Worm (Caenorhabditis elegans) whole organism, L2 larva: ENCODE data around the gene shw-3.

Source experiments
- F13H6.1 ChIP-seq: sonication (generic microtip); optimal IDR thresholded peaks from 2 replicates; lab custom pipeline; 2016; ENCODE audit warnings: missing genetic modification characterization, missing compliant biosample characterization
- R02D3.7 ChIP-seq: fragments of 150-350 bp; optimal IDR thresholded peaks from 2 replicates; lab custom pipeline; 2014; ENCODE audit warnings: missing biosample characterization, missing genetic modification characterization
- Y55F3AM.14 ChIP-seq: fragments of 200-800 bp; sonication (Bioruptor generic); optimal IDR thresholded peaks from 2 replicates; lab custom pipeline; 2018; ENCODE audit warnings: mild to moderate bottlenecking, missing genetic modification characterization, missing compliant biosample characterization
- alr-1 ChIP-seq: fragments of 150-350 bp; optimal IDR thresholded peaks from 2 replicates; lab custom pipeline; 2014; ENCODE audit warnings: missing biosample characterization, missing genetic modification characterization
- blmp-1 ChIP-seq: sonication (generic microtip); optimal IDR thresholded peaks from 2 replicates; lab custom pipeline; 2017; ENCODE audit warnings: missing genetic modification characterization, mild to moderate bottlenecking, missing compliant biosample characterization, antibody characterized with exemption, moderate library complexity; ENCODE audit not compliant: insufficient read depth
- ceh-16 ChIP-seq: fragments of 150-350 bp; optimal IDR thresholded peaks from 2 replicates; lab custom pipeline; 2014; ENCODE audit warnings: missing biosample characterization, missing genetic modification characterization
- dmd-4 ChIP-seq: sonication (generic microtip); optimal IDR thresholded peaks from 2 replicates; lab custom pipeline; 2017; ENCODE audit warnings: missing biosample characterization, missing genetic modification characterization
- elt-1 ChIP-seq: fragments of 150-350 bp; optimal IDR thresholded peaks from 2 replicates; lab custom pipeline; 2014; ENCODE audit warnings: missing biosample characterization, missing genetic modification characterization
- elt-3 ChIP-seq: sonication (generic microtip); optimal IDR thresholded peaks from 2 replicates; lab custom pipeline; 2017; ENCODE audit warnings: missing biosample characterization, missing genetic modification characterization
- fos-1 ChIP-seq: fragments of 150-350 bp; optimal IDR thresholded peaks from 2 replicates; lab custom pipeline; 2014; ENCODE audit warnings: missing biosample characterization, missing genetic modification characterization
- gmeb-1 ChIP-seq: fragments of 150-350 bp; optimal IDR thresholded peaks from 2 replicates; lab custom pipeline; 2014; ENCODE audit warnings: missing biosample characterization, missing genetic modification characterization
- lin-11 ChIP-seq: fragments of 150-350 bp; sonication (generic microtip); optimal IDR thresholded peaks from 2 replicates; lab custom pipeline; 2014; ENCODE audit warnings: missing biosample characterization, missing genetic modification characterization, inconsistent platforms, mixed read lengths
- lsy-2 ChIP-seq, 2 experiments: fragments of 150-350 bp in 1 of 2; sonication (generic microtip) in 1 of 2; optimal IDR thresholded peaks; 2 replicates each; lab custom pipeline; 2014 to 2017; ENCODE audit warnings: missing biosample characterization in 2 of 2, missing genetic modification characterization in 2 of 2
- nhr-12 ChIP-seq: fragments of 150-350 bp; optimal IDR thresholded peaks from 2 replicates; lab custom pipeline; 2014; ENCODE audit warnings: missing biosample characterization, missing genetic modification characterization
- nhr-129 ChIP-seq: fragments of 150-350 bp; optimal IDR thresholded peaks from 2 replicates; lab custom pipeline; 2014; ENCODE audit warnings: missing biosample characterization, missing genetic modification characterization
- nhr-23 ChIP-seq: fragments of 150-350 bp; optimal IDR thresholded peaks from 2 replicates; lab custom pipeline; 2014; ENCODE audit warnings: missing biosample characterization, missing genetic modification reagents, missing genetic modification characterization
- nhr-237 ChIP-seq: fragments of 150-350 bp; optimal IDR thresholded peaks from 2 replicates; lab custom pipeline; 2014; ENCODE audit warnings: missing biosample characterization, missing genetic modification characterization
- nhr-25 ChIP-seq: fragments of 150-350 bp; sonication (generic microtip); optimal IDR thresholded peaks from 3 replicates; lab custom pipeline; 2014; ENCODE audit warnings: missing biosample characterization, missing genetic modification characterization
- nhr-6 ChIP-seq: fragments of 150-350 bp; optimal IDR thresholded peaks from 2 replicates; lab custom pipeline; 2014; ENCODE audit warnings: missing biosample characterization, missing genetic modification characterization
- nhr-77 ChIP-seq: fragments of 150-350 bp; optimal IDR thresholded peaks from 2 replicates; lab custom pipeline; 2014; ENCODE audit warnings: missing biosample characterization, missing genetic modification characterization
- peb-1 ChIP-seq: fragments of 150-350 bp; optimal IDR thresholded peaks from 2 replicates; lab custom pipeline; 2014; ENCODE audit warnings: missing biosample characterization, missing genetic modification characterization
- sem-4 ChIP-seq: fragments of 150-350 bp; optimal IDR thresholded peaks from 2 replicates; lab custom pipeline; 2014; ENCODE audit warnings: missing biosample characterization, missing genetic modification reagents, missing genetic modification characterization
- sma-9 ChIP-seq, 2 experiments: fragments of 150-350 bp in 1 of 2; sonication (generic microtip) in 1 of 2; optimal IDR thresholded peaks; 2 replicates each; lab custom pipeline; 2014 to 2016; ENCODE audit warnings: missing genetic modification characterization in 2 of 2, mild to moderate bottlenecking in 1 of 2, missing biosample characterization in 1 of 2, missing compliant biosample characterization in 1 of 2, missing genetic modification reagents in 1 of 2, moderate library complexity in 1 of 2
- snpc-4 ChIP-seq: fragments of 150-350 bp; optimal IDR thresholded peaks from 2 replicates; lab custom pipeline; 2014; ENCODE audit warnings: missing biosample characterization, missing genetic modification characterization
- unc-39 ChIP-seq: fragments of 150-350 bp; optimal IDR thresholded peaks from 2 replicates; lab custom pipeline; 2014; ENCODE audit warnings: missing biosample characterization, missing genetic modification characterization
- unc-55 ChIP-seq: fragments of 150-350 bp; sonication (generic microtip); optimal IDR thresholded peaks from 3 replicates; lab custom pipeline; 2014; ENCODE audit warnings: missing biosample characterization, missing genetic modification reagents, missing genetic modification characterization
- unc-62 ChIP-seq: fragments of 150-350 bp; optimal IDR thresholded peaks from 2 replicates; lab custom pipeline; 2014; ENCODE audit warnings: missing biosample characterization, missing genetic modification reagents, missing genetic modification characterization
- zag-1 ChIP-seq: fragments of 150-350 bp; optimal IDR thresholded peaks from 2 replicates; lab custom pipeline; 2014; ENCODE audit warnings: missing biosample characterization, missing genetic modification characterization
- ztf-11 ChIP-seq: sonication (generic microtip); optimal IDR thresholded peaks from 2 replicates; lab custom pipeline; 2017; ENCODE audit warnings: missing biosample characterization, missing genetic modification characterization

The shw-3 gene

DNA sequence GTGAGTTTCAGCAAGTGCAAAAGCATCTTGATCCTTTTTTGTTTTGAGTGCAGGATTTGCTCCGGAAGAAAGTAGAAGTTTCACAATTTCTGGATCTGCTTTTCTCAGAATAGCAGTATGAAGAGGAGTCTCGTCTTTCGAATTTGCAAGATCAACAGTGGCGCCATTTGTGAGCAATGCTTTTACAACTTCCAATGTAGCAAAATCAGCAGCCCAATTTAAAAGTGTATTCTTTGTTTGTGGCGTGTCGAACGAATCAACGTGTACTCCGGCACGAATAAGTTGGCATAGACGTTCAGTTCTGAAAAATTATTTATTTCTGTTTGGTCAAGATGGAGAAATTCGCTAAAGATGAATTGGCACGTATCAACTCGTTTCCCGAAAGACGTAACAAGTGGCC lies 37.4 kb downstream of the shw-3 start, which contains the start of gene T16G1.13:
Gene T16G1.13 (plus strand): TSS at position 301 of the 400 bp plus-strand sequence.
- TF ChIP-seq nhr-129 (tag; lab: Kevin White, UChicago): no peak
- TF ChIP-seq nhr-23: no peak
- TF ChIP-seq ceh-16 (tag; lab: Kevin White, UChicago): no peak
- TF ChIP-seq snpc-4: no peak
- TF ChIP-seq elt-3 (tag; lab: Kevin White, UChicago): no peak
- TF ChIP-seq zag-1 (tag; lab: Kevin White, UChicago): no peak
- TF ChIP-seq lsy-2 (tag; optimal IDR thresholded peaks at IDR 0.05; lab: Kevin White, UChicago): no peak
- TF ChIP-seq nhr-237: no peak
- no peak for TF ChIP-seq alr-1
- TF ChIP-seq F13H6.1 (tag; lab: Kevin White, UChicago): no peak
- TF ChIP-seq ztf-11 (tag; lab: Kevin White, UChicago): no peak
- no peak for TF ChIP-seq nhr-25 (tag; lab: Kevin White, UChicago)
- no peak for TF ChIP-seq blmp-1 (tag; lab: Kevin White, UChicago)
- TF ChIP-seq unc-62 (GFP tag; lab: Kevin White, UChicago): no peak

DNA sequence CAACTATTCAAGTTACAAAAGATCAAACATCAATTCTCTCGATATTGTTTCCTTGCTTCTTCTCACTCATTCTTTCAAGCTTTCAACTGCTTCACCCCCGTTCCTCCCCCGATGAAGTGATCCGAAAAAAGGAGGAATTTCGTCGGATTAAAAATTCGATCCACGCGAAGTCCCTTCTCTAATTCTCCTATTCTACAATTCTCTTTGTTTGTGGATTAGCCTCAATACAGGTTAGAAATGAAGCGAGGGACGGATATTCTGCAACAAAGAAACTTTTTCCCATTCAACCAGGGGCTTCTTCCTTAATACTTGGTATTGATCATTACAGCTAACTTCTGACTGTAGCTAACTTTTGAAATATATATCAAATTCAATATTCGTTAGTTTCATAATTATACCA lies 42.2 kb downstream of the shw-3 start, which contains the start of gene grl-2:
Gene grl-2 (plus strand): TSS at position 301 of the 400 bp plus-strand sequence.
- TF ChIP-seq peb-1 (no peak), sma-9 (GFP tag; optimal IDR thresholded peaks at IDR 0.05; lab: Kevin White, UChicago) (no peak), sma-9 (tag; optimal IDR thresholded peaks at IDR 0.05; lab: Kevin White, UChicago) (no peak), dmd-4 (tag; lab: Kevin White, UChicago) (no peak), zag-1 (tag; lab: Kevin White, UChicago) (no peak), Y55F3AM.14 (GFP tag; lab: Kevin White, UChicago) (no peak)

DNA sequence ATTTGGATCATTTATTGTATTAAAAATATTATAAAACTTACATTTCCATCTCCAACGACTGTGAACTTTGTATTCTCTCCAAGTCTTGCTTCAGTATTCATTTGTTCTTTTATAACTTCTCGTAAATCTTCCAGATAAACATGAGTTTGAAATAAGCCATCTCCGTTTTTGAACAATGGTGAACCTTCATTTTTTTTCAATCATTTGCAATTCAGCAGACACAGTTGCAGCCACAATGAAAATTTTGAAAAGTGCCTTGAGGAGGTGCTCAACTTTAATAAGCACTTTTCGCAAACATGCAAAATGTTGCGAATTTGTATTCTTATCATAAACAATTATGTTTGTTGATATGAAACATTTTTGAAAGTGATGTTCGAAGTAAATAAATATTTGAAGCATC lies 42.7 kb downstream of the shw-3 start, which contains the start of gene T16G1.3:
Gene T16G1.3 (minus strand): TSS at position 101 of the 400 bp plus-strand sequence.
- TF ChIP-seq nhr-77 (tag; lab: Kevin White, UChicago) (no peak), fos-1 (tag; lab: Kevin White, UChicago) (no peak), lin-11 (no peak), zag-1 (tag; lab: Kevin White, UChicago) (no peak), sem-4 (tag; lab: Kevin White, UChicago) (no peak), blmp-1 (tag; lab: Kevin White, UChicago) (no peak), R02D3.7 (no peak), nhr-6 (tag; lab: Kevin White, UChicago) (no peak), elt-1 (tag; lab: Kevin White, UChicago) (no peak), nhr-23 (no peak), unc-39 (tag; lab: Kevin White, UChicago) (no peak), unc-62 (GFP tag; lab: Kevin White, UChicago) (no peak), peb-1 (no peak), nhr-12 (tag; lab: Kevin White, UChicago) (no peak)

DNA sequence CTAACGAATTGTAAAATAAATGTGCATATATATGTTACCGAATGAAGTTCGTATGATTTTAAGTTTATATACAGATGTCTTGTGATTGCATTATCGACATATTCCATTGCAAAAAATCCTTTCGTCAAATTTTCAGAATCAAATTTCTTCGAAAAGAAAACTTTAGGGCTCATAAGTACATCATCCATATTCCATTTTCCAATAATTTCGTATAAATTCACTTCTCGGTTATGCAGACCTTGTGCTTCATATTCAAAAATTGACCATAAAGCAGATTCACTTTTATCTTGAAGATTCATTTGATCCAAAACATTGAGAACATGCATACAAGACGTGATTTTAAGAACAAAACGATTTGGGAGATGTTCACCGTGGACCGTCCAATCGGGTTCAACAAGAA lies 43.6 kb downstream of the shw-3 start:
- TF ChIP-seq F13H6.1 (tag; lab: Kevin White, UChicago): no peak

DNA sequence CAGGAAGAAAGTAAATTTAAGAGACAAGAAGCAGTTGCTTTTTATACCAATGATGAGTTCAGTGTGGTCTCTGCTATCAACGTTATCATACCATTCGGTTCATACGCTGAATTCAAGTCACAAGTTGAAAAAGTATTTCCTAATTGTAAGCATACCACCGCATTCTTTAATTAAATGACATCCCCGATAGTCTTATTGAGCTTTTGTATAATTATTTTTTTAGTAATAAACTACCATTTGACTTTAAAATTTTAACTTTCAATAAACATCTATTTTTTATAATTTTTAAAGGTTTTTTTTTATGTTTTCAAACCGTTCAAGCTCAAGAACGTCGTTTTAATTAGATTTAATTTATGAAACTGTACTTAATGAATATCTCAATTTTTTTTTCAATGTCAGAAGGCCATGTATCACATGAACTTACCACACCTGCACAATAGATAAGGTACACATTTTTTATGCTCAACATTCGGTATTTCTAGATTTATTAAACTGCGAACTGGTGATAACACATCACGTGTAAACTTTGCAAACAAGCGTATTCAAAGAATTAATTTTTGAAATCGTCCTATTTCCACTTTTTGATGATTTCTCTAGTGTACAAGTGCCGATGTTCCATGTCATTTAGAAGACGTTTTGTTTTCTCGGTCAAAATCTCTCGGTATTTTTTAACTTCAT lies 45.0 kb downstream of the shw-3 start, which contains the start of gene T16G1.4:
Gene T16G1.4 (minus strand): TSS at position 51 of the 678 bp plus-strand sequence.
- TF ChIP-seq unc-55 (GFP tag; lab: Kevin White, UChicago): no peak
- TF ChIP-seq gmeb-1 (tag; lab: Kevin White, UChicago): peak; percentile 37
- TF ChIP-seq sma-9 (GFP tag; optimal IDR thresholded peaks at IDR 0.05; lab: Kevin White, UChicago): peak; percentile 66
- no peak for TF ChIP-seq sma-9 (tag; optimal IDR thresholded peaks at IDR 0.05; lab: Kevin White, UChicago)
- TF ChIP-seq, all 48 proteins: peak for 2

DNA sequence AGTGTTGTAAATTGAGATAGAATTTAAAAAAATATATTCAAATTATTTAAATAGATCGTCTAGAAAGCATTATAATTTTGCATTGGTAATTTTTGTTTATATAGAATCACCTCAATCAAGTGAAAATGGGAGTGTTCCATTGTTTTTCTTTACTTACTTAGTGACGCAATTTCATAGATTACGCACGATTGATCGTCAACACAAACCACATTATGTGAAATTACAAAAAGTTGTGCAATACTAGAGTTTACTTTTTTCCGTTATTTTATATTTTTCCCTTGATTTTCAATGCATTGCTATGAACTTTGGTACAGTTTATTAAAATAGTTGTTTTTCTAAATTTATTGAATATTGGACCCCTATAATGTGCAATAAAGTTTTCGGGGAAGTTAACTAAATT lies 47.5 kb downstream of the shw-3 start, which contains the start of gene T16G1.5:
Gene T16G1.5 (minus strand): TSS at position 119 of the 400 bp plus-strand sequence.
- TF ChIP-seq nhr-77 (tag; lab: Kevin White, UChicago) (no peak), fos-1 (tag; lab: Kevin White, UChicago) (peak; percentile 41)
- TF ChIP-seq, all 48 proteins: peak for 1
